Fruit fly (Drosophila melanogaster): Measurements from ENCODE around the gene RfC38.
A peak's percentile ranks its signal among the peaks of the same experiment; 100 is the strongest.

The RfC38 gene

DNA sequence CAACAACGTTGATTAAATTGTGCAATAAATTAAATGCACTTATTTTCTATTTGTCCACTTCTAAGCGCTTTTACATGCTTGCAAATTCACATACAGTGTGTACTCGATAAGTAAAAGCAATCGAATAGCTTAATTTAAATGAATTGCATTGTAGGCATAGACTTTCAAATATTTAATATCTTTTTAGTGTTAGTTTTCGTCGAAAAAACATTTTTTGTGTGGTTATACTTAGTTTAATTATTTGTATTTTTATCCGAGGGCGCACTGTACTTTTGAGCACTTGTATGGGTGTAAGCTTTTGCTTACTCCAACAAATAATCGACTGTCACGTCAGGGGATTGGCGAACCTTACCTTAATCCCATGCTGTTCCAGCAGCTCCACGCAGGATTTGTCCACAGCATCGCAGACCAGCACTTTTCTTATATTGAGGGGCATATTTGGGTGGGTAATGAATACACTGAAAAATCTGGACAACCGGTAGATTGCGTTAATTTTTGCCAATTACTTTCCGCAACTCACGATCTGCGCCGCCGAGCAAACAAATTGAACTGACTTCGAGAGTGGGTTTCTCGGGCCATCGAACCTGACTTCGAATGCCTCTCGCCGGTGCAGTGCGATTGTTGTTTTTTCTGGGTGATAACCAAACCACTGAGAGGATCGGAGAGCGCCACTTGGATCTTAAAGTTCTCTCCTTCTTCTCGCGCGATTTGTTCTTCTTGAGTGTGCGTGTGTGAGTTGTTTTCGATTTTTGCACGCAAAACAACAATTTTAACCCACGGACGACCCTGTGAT is 24.9 kb upstream of the RfC38 start, which contains the start of gene CG6287 (continued):
- no peak for TF ChIP-seq Hr3 (GFP tag; optimal IDR thresholded peaks at IDR 0.05)
- TF ChIP-seq CG30403 (GFP tag; optimal IDR thresholded peaks at IDR 0.05): peak; percentile 18
- TF ChIP-seq Fer3 (tag; optimal IDR thresholded peaks at IDR 0.05): no peak
- TF ChIP-seq CG12071 (GFP tag; optimal IDR thresholded peaks at IDR 0.05): no peak
- TF ChIP-seq lbe (GFP tag; optimal IDR thresholded peaks at IDR 0.05): peak; percentile 72
- TF ChIP-seq fd64A (GFP tag; optimal IDR thresholded peaks at IDR 0.05): no peak
- TF ChIP-seq CG3726 (GFP tag; IDR thresholded peaks at IDR 0.05): no peak
- 0 out of 3 replicates have a peak, but pooled peaks have one; percentile 26 for TF ChIP-seq ase (GFP tag; IDR thresholded peaks at IDR 0.05)
- no peak for TF ChIP-seq ems (GFP tag; optimal IDR thresholded peaks at IDR 0.05)
- no peak for TF ChIP-seq seq (GFP tag; IDR thresholded peaks at IDR 0.05)
- no peak for TF ChIP-seq CG8944 (GFP tag; optimal IDR thresholded peaks at IDR 0.05)
- TF ChIP-seq slou (GFP tag; optimal IDR thresholded peaks at IDR 0.05): no peak
- no peak for TF ChIP-seq Elba2 (GFP tag; optimal IDR thresholded peaks at IDR 0.05)
- no peak for TF ChIP-seq dmrt11E (tag; optimal IDR thresholded peaks at IDR 0.05)
- TF ChIP-seq vnd (GFP tag; IDR thresholded peaks at IDR 0.05; ENCODE audit: partially characterized antibody): no peak
- 0 out of 2 replicates have a peak, but pooled peaks have one; percentile 7 for TF ChIP-seq CG6689 (GFP tag; IDR thresholded peaks at IDR 0.05)
- TF ChIP-seq CG6654 (GFP tag; optimal IDR thresholded peaks at IDR 0.05): no peak
- no peak for TF ChIP-seq sima (GFP tag; optimal IDR thresholded peaks at IDR 0.05)
- TF ChIP-seq Ada2b (GFP tag; IDR thresholded peaks at IDR 0.05): no peak
- no peak for TF ChIP-seq D19A (tag; optimal IDR thresholded peaks at IDR 0.05)
- peak in 1 of 2 experiments; percentile 19 for TF ChIP-seq Trl (optimal IDR thresholded peaks at IDR 0.05)
- TF ChIP-seq Trl (GFP tag; optimal IDR thresholded peaks at IDR 0.05): no peak
- TF ChIP-seq CG17802 (tag; optimal IDR thresholded peaks at IDR 0.05): no peak
- 0 out of 2 replicates have a peak, but pooled peaks have one; percentile 13 for TF ChIP-seq esg (GFP tag; conservative IDR thresholded peaks at IDR 0.05)
- TF ChIP-seq chif (GFP tag; optimal IDR thresholded peaks at IDR 0.05): peak in 1 of 2 experiments; percentile 7
- TF ChIP-seq CG10321 (GFP tag; IDR thresholded peaks at IDR 0.05): 0 out of 2 replicates have a peak, but pooled peaks have one; percentile 12
- no peak for TF ChIP-seq Kr (GFP tag; optimal IDR thresholded peaks at IDR 0.05)
- TF ChIP-seq CG33213 (GFP tag; optimal IDR thresholded peaks at IDR 0.05): no peak
- TF ChIP-seq YL-1 (GFP tag; optimal IDR thresholded peaks at IDR 0.05): no peak
- TF ChIP-seq CG13624 (GFP tag; optimal IDR thresholded peaks at IDR 0.05): peak; percentile 15
- no peak; the same call in 1 of the 3 replicates for TF ChIP-seq row (GFP tag; IDR thresholded peaks at IDR 0.05)
- TF ChIP-seq CG2120 (GFP tag; optimal IDR thresholded peaks at IDR 0.05): peak; percentile 59
- TF ChIP-seq mam (GFP tag; optimal IDR thresholded peaks at IDR 0.05): peak; percentile 37
- no peak for TF ChIP-seq org-1 (GFP tag; optimal IDR thresholded peaks at IDR 0.05)
- TF ChIP-seq CG12155 (GFP tag; optimal IDR thresholded peaks at IDR 0.05): peak; percentile 20
- peak; percentile 68 for TF ChIP-seq CG14441 (GFP tag; IDR thresholded peaks at IDR 0.05)
- no peak for TF ChIP-seq psq (GFP tag; optimal IDR thresholded peaks at IDR 0.05)
- no peak for TF ChIP-seq CG3065 (GFP tag; optimal IDR thresholded peaks at IDR 0.05)
- TF ChIP-seq kni (GFP tag; optimal IDR thresholded peaks at IDR 0.05): no peak
- no peak; the same call in 1 of the 2 replicates for TF ChIP-seq CG10366 (GFP tag; IDR thresholded peaks at IDR 0.05)
- TF ChIP-seq nom (GFP tag; optimal IDR thresholded peaks at IDR 0.05): no peak
- peak; percentile 12 for TF ChIP-seq Usf (GFP tag; optimal IDR thresholded peaks at IDR 0.05)
- no peak for TF ChIP-seq eyg (GFP tag; optimal IDR thresholded peaks at IDR 0.05)
- no peak for TF ChIP-seq Scr (GFP tag; IDR thresholded peaks at IDR 0.05; ENCODE audit: partially characterized antibody)
- TF ChIP-seq bsh (GFP tag; optimal IDR thresholded peaks at IDR 0.05): peak in 1 of 2 experiments; percentile 64
- peak; percentile 32 for TF ChIP-seq lab (GFP tag; optimal IDR thresholded peaks at IDR 0.05)
- no peak for TF ChIP-seq amos (GFP tag; IDR thresholded peaks at IDR 0.05; ENCODE audit: partially characterized antibody)
- TF ChIP-seq sens (GFP tag): peak; percentile 51
- no peak for TF ChIP-seq CG12236 (GFP tag; optimal IDR thresholded peaks at IDR 0.05)
- TF ChIP-seq da (GFP tag; optimal IDR thresholded peaks at IDR 0.05): no peak
